Fruit fly (Drosophila melanogaster): ENCODE data around the gene CG13847.

The CG13847 gene

DNA sequence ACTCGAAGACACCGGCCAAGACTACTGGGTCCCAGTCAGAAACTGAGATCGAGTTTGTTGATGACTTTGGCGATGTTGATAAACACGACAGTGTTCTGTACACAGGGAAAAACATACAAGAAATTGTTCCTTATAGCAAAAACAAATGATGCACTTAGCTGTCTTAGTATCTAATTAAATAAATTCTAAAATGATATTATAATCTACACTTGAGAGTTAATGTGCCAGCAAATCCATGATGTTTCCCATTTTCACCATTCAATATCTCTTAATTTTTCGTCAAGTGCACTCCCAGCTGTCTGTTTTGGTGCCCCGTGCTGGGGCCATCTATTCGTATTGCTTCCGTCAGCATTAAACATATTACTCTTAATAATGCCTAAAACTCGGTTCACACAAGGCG lies 35.7 kb downstream of the CG13847 start:
- TF ChIP-seq CG12768 (GFP tag; optimal IDR thresholded peaks at IDR 0.05): no peak
- TF ChIP-seq kay (GFP tag; ENCODE audit: borderline replicate concordance): no peak
- no peak for TF ChIP-seq toe (GFP tag; optimal IDR thresholded peaks at IDR 0.05)
- no peak for TF ChIP-seq pad (GFP tag; optimal IDR thresholded peaks at IDR 0.05)
- TF ChIP-seq bab1 (GFP tag; optimal IDR thresholded peaks at IDR 0.05): no peak
- no peak for TF ChIP-seq Hr96 (GFP tag; optimal IDR thresholded peaks at IDR 0.05)
- no peak for TF ChIP-seq Clk (GFP tag; optimal IDR thresholded peaks at IDR 0.05)
- TF ChIP-seq CG14711 (tag; optimal IDR thresholded peaks at IDR 0.05): no peak
- TF ChIP-seq CG1620 (GFP tag; optimal IDR thresholded peaks at IDR 0.05): no peak
- TF ChIP-seq Mnt (GFP tag; optimal IDR thresholded peaks at IDR 0.05): no peak
- TF ChIP-seq CG7101 (tag; optimal IDR thresholded peaks at IDR 0.05): no peak
- TF ChIP-seq tj (GFP tag; optimal IDR thresholded peaks at IDR 0.05): no peak
- no peak for TF ChIP-seq ovo (GFP tag; optimal IDR thresholded peaks at IDR 0.05)
- TF ChIP-seq CG11617 (GFP tag; optimal IDR thresholded peaks at IDR 0.05): no peak
- TF ChIP-seq CG5204 (GFP tag; optimal IDR thresholded peaks at IDR 0.05): no peak
- TF ChIP-seq CG7045 (GFP tag; optimal IDR thresholded peaks at IDR 0.05): no peak

DNA sequence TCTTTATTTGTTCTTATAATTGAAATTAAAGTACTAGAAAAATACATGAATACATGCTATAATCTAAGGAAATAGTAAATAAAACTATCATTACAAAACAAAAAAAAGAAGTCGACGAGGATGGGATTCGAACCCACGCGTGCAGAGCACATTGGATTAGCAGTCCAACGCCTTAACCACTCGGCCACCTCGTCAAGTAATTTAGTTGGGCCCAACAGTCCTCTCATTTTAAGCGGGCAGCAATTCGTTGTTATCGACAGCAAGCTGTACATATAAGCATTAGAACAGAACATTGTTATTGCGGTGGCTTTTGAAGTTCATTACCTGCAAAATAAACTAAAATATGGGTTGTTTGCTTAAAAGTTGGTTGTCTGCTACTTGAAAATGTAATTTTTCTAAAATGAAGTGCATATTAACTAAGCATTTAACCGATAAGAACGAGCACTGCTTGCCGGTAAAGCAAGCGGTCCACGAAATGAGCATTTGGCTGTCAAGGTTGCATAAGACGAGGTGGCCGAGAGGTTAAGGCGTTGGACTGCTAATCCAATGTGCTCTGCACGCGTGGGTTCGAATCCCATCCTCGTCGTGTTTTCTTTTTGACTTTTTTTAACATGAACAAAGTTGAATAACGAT lies 38.8 kb downstream of the CG13847 start:
- TF ChIP-seq CG1620 (GFP tag; optimal IDR thresholded peaks at IDR 0.05) (no peak), bab1 (GFP tag; optimal IDR thresholded peaks at IDR 0.05) (peak; percentile 15)

DNA sequence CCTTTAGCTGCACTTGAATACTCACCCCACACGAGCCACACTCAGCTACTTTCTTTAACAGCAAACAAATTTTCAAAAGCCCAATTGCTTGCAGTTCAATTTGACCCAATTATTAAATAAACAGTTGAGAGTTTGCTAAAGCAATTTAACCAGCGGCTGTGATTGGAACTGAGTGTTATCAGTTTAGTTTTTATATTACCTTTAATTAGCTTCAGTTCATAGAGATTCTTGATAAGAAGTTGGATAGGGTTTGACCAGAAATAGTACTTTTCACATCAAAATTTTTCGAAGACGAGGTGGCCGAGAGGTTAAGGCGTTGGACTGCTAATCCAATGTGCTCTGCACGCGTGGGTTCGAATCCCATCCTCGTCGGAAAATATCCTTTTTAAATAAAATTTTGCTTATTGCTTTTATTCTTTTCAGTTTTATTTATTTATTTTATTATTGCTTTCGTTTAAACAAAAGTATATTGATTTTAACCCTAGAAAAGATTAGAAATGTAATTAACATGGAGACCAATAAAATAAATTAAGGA lies 39.6 kb downstream of the CG13847 start:
- TF ChIP-seq Mnt (GFP tag; optimal IDR thresholded peaks at IDR 0.05): no peak
- no peak for TF ChIP-seq CG5204 (GFP tag; optimal IDR thresholded peaks at IDR 0.05)
- no peak for TF ChIP-seq Hr96 (GFP tag; optimal IDR thresholded peaks at IDR 0.05)

DNA sequence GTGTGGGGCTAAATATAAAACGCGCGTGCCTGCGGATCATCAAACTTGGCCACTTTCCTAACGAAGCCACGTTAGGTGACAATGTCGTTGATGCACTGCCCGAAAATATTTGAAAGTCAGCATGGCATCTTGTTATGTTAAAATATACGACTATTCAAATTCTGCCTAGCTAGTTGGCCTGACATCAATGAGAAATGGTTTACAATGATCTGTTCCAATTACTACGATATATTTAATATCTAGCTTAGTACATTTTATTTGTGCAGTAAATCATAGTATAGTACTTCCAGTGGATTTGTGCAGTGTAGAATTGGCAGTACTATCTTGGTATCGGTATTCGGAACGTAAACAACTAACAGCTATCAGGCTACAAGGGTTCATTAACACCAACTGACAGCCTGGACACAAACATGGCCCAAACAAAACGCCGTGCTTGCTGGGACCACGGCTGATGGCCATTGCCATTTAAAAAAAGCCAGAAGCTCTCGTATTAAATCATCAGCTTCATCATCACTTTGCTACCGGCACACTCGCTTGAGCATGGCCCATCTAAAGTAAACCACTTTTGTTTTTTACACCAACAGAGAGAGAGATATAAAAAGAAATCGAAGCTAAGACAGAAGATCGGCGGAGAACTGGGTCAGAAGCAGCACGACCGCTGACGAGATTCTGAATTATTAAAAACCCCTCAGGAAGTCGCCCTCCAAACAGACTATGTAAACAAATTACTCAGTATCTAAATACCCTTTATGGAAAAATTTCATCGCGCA lies 40.4 kb downstream of the CG13847 start:
- no peak for TF ChIP-seq CG14711 (tag; optimal IDR thresholded peaks at IDR 0.05)
- no peak for TF ChIP-seq tj (GFP tag; optimal IDR thresholded peaks at IDR 0.05)
- TF ChIP-seq bab1 (GFP tag; optimal IDR thresholded peaks at IDR 0.05): no peak
- no peak for TF ChIP-seq Crg-1 (GFP tag; optimal IDR thresholded peaks at IDR 0.05)
- no peak for TF ChIP-seq CG1620 (GFP tag; optimal IDR thresholded peaks at IDR 0.05)
- no peak for TF ChIP-seq ovo (GFP tag; optimal IDR thresholded peaks at IDR 0.05)
- TF ChIP-seq CG11617 (GFP tag; optimal IDR thresholded peaks at IDR 0.05): no peak
- no peak for TF ChIP-seq Mnt (GFP tag; optimal IDR thresholded peaks at IDR 0.05)
- TF ChIP-seq Hr96 (GFP tag; optimal IDR thresholded peaks at IDR 0.05): no peak
- TF ChIP-seq CG33017 (tag; optimal IDR thresholded peaks at IDR 0.05): no peak
- TF ChIP-seq toe (GFP tag; optimal IDR thresholded peaks at IDR 0.05): no peak
- TF ChIP-seq cnc (optimal IDR thresholded peaks at IDR 0.05): no peak
- no peak for TF ChIP-seq Clk (GFP tag; optimal IDR thresholded peaks at IDR 0.05)
- no peak for TF ChIP-seq CG7045 (GFP tag; optimal IDR thresholded peaks at IDR 0.05)
- no peak for TF ChIP-seq CG7101 (tag; optimal IDR thresholded peaks at IDR 0.05)
- no peak for TF ChIP-seq pad (GFP tag; optimal IDR thresholded peaks at IDR 0.05)
- TF ChIP-seq cic (GFP tag; optimal IDR thresholded peaks at IDR 0.05): no peak
- no peak for TF ChIP-seq CG5204 (GFP tag; optimal IDR thresholded peaks at IDR 0.05)
- no peak for TF ChIP-seq kay (GFP tag; ENCODE audit: borderline replicate concordance)

DNA sequence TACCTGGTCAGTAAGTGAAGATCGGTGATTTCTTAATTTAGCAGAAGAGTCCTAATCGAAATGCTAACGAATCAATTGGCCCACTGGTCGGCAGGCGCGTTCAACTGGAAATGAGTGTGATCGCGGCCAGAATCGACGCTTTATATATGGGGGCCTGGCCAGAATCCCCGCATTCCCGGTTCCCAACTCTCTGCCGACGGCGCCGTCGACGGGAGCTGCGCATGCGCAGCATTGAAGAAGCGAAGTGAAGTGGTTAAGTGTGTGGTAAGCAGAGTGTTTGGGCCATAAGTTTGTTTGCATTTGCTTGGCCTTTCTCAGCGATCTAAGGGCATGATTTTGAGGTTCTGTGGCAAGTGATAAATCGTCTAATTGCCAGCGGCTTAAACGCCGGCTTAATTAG lies 41.9 kb downstream of the CG13847 start, which contains the start of gene CG13857:
Gene CG13857, minus strand, starts transcription at position 101 of the 400 bp plus-strand sequence.
- TF ChIP-seq CG33017 (tag; optimal IDR thresholded peaks at IDR 0.05) (no peak), Mnt (GFP tag; optimal IDR thresholded peaks at IDR 0.05) (no peak), Crg-1 (GFP tag; optimal IDR thresholded peaks at IDR 0.05) (no peak), CG11617 (GFP tag; optimal IDR thresholded peaks at IDR 0.05) (no peak), Hr96 (GFP tag; optimal IDR thresholded peaks at IDR 0.05) (no peak), CG7045 (GFP tag; optimal IDR thresholded peaks at IDR 0.05) (no peak), cnc (optimal IDR thresholded peaks at IDR 0.05) (no peak), Clk (GFP tag; optimal IDR thresholded peaks at IDR 0.05) (no peak), CG14711 (tag; optimal IDR thresholded peaks at IDR 0.05) (no peak), CG5204 (GFP tag; optimal IDR thresholded peaks at IDR 0.05) (no peak), CG7101 (tag; optimal IDR thresholded peaks at IDR 0.05) (no peak), CG12768 (GFP tag; optimal IDR thresholded peaks at IDR 0.05) (no peak), toe (GFP tag; optimal IDR thresholded peaks at IDR 0.05) (no peak), kay (GFP tag; ENCODE audit: borderline replicate concordance) (no peak), tj (GFP tag; optimal IDR thresholded peaks at IDR 0.05) (no peak), pad (GFP tag; optimal IDR thresholded peaks at IDR 0.05) (no peak), ovo (GFP tag; optimal IDR thresholded peaks at IDR 0.05) (no peak), bab1 (GFP tag; optimal IDR thresholded peaks at IDR 0.05) (no peak)

DNA sequence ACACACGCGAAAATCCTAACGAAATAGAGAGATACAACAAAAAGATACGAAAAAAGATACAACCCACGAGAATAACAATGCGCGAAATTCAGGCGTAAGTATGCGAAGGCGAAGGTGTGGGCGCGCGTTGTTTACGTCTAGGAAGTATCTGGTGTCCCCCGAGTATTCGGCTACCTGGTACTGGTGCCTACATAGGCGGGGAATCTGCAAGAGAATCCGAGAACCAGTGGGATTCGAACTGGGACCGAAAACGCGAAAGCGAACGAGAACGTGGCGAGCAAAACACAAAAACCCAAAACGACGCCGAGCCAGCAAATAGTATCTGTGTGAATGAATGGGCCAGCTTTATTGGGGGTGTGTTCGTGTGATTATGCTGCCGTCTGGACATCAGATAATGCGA lies 45.8 kb downstream of the CG13847 start:
- TF ChIP-seq tj (GFP tag; optimal IDR thresholded peaks at IDR 0.05): peak; percentile 53
- no peak for TF ChIP-seq CG7101 (tag; optimal IDR thresholded peaks at IDR 0.05)
